Worm (Caenorhabditis elegans) whole organism, L2 larva: Measurements from ENCODE around the gene lgc-55.

Experiments used
- F13H6.1 ChIP-seq: sonication (generic microtip); optimal IDR thresholded peaks from 2 replicates; lab custom pipeline; 2016; ENCODE audit warnings: missing genetic modification characterization, missing compliant biosample characterization
- R02D3.7 ChIP-seq: fragments of 150-350 bp; optimal IDR thresholded peaks from 2 replicates; lab custom pipeline; 2014; ENCODE audit warnings: missing biosample characterization, missing genetic modification characterization
- Y55F3AM.14 ChIP-seq: fragments of 200-800 bp; sonication (Bioruptor generic); optimal IDR thresholded peaks from 2 replicates; lab custom pipeline; 2018; ENCODE audit warnings: mild to moderate bottlenecking, missing genetic modification characterization, missing compliant biosample characterization
- ZK546.5 ChIP-seq: sonication (generic microtip); optimal IDR thresholded peaks from 2 replicates; lab custom pipeline; 2017; ENCODE audit warnings: missing biosample characterization, missing genetic modification characterization
- alr-1 ChIP-seq: fragments of 150-350 bp; optimal IDR thresholded peaks from 2 replicates; lab custom pipeline; 2014; ENCODE audit warnings: missing biosample characterization, missing genetic modification characterization
- blmp-1 ChIP-seq: sonication (generic microtip); optimal IDR thresholded peaks from 2 replicates; lab custom pipeline; 2017; ENCODE audit warnings: missing genetic modification characterization, mild to moderate bottlenecking, missing compliant biosample characterization, antibody characterized with exemption, moderate library complexity; ENCODE audit not compliant: insufficient read depth
- ceh-16 ChIP-seq: fragments of 150-350 bp; optimal IDR thresholded peaks from 2 replicates; lab custom pipeline; 2014; ENCODE audit warnings: missing biosample characterization, missing genetic modification characterization
- ceh-82 ChIP-seq: fragments of 150-350 bp; optimal IDR thresholded peaks from 2 replicates; lab custom pipeline; 2014; ENCODE audit warnings: missing biosample characterization, missing genetic modification characterization
- dmd-4 ChIP-seq: sonication (generic microtip); optimal IDR thresholded peaks from 2 replicates; lab custom pipeline; 2017; ENCODE audit warnings: missing biosample characterization, missing genetic modification characterization
- egl-27 ChIP-seq: sonication (generic microtip); optimal IDR thresholded peaks from 3 replicates; lab custom pipeline; 2017; ENCODE audit warnings: missing biosample characterization, missing genetic modification reagents, missing genetic modification characterization
- elt-1 ChIP-seq: fragments of 150-350 bp; optimal IDR thresholded peaks from 2 replicates; lab custom pipeline; 2014; ENCODE audit warnings: missing biosample characterization, missing genetic modification characterization
- fos-1 ChIP-seq: fragments of 150-350 bp; optimal IDR thresholded peaks from 2 replicates; lab custom pipeline; 2014; ENCODE audit warnings: missing biosample characterization, missing genetic modification characterization
- gmeb-1 ChIP-seq: fragments of 150-350 bp; optimal IDR thresholded peaks from 2 replicates; lab custom pipeline; 2014; ENCODE audit warnings: missing biosample characterization, missing genetic modification characterization
- lin-11 ChIP-seq: fragments of 150-350 bp; sonication (generic microtip); optimal IDR thresholded peaks from 2 replicates; lab custom pipeline; 2014; ENCODE audit warnings: missing biosample characterization, missing genetic modification characterization, inconsistent platforms, mixed read lengths
- lin-13 ChIP-seq: fragments of 150-350 bp; optimal IDR thresholded peaks from 2 replicates; lab custom pipeline; 2014; ENCODE audit warnings: missing biosample characterization, missing genetic modification reagents, missing genetic modification characterization
- lsy-2 ChIP-seq, 2 experiments: fragments of 150-350 bp in 1 of 2; sonication (generic microtip) in 1 of 2; optimal IDR thresholded peaks; 2 replicates each; lab custom pipeline; 2014 to 2017; ENCODE audit warnings: missing biosample characterization in 2 of 2, missing genetic modification characterization in 2 of 2
- mab-5 ChIP-seq: fragments of 150-350 bp; optimal IDR thresholded peaks from 2 replicates; lab custom pipeline; 2014; ENCODE audit warnings: missing biosample characterization, missing genetic modification characterization
- mbf-1 ChIP-seq: sonication (generic microtip); optimal IDR thresholded peaks from 2 replicates; lab custom pipeline; 2017; ENCODE audit warnings: missing biosample characterization, missing genetic modification characterization
- mdl-1 ChIP-seq, 2 experiments: fragments of 150-350 bp in 1 of 2; sonication (generic microtip) in 1 of 2; optimal IDR thresholded peaks; 2 replicates each; lab custom pipeline; 2017; ENCODE audit warnings: missing biosample characterization in 2 of 2, missing genetic modification characterization in 2 of 2
- nhr-10 ChIP-seq: sonication (generic microtip); optimal IDR thresholded peaks from 2 replicates; lab custom pipeline; 2017; ENCODE audit warnings: missing biosample characterization, missing genetic modification characterization
- nhr-12 ChIP-seq: fragments of 150-350 bp; optimal IDR thresholded peaks from 2 replicates; lab custom pipeline; 2014; ENCODE audit warnings: missing biosample characterization, missing genetic modification characterization
- nhr-129 ChIP-seq: fragments of 150-350 bp; optimal IDR thresholded peaks from 2 replicates; lab custom pipeline; 2014; ENCODE audit warnings: missing biosample characterization, missing genetic modification characterization
- nhr-21 ChIP-seq: fragments of 150-350 bp; optimal IDR thresholded peaks from 2 replicates; lab custom pipeline; 2014; ENCODE audit warnings: missing biosample characterization, missing genetic modification characterization
- nhr-23 ChIP-seq: fragments of 150-350 bp; optimal IDR thresholded peaks from 2 replicates; lab custom pipeline; 2014; ENCODE audit warnings: missing biosample characterization, missing genetic modification reagents, missing genetic modification characterization
- nhr-6 ChIP-seq: fragments of 150-350 bp; optimal IDR thresholded peaks from 2 replicates; lab custom pipeline; 2014; ENCODE audit warnings: missing biosample characterization, missing genetic modification characterization
- nhr-77 ChIP-seq: fragments of 150-350 bp; optimal IDR thresholded peaks from 2 replicates; lab custom pipeline; 2014; ENCODE audit warnings: missing biosample characterization, missing genetic modification characterization
- sma-3 ChIP-seq: sonication (generic microtip); optimal IDR thresholded peaks from 2 replicates; lab custom pipeline; 2016; ENCODE audit warnings: missing genetic modification reagents, missing genetic modification characterization, missing compliant biosample characterization
- sma-9 ChIP-seq, 2 experiments: fragments of 150-350 bp in 1 of 2; sonication (generic microtip) in 1 of 2; optimal IDR thresholded peaks; 2 replicates each; lab custom pipeline; 2014 to 2016; ENCODE audit warnings: missing genetic modification characterization in 2 of 2, mild to moderate bottlenecking in 1 of 2, missing biosample characterization in 1 of 2, missing compliant biosample characterization in 1 of 2, missing genetic modification reagents in 1 of 2, moderate library complexity in 1 of 2
- snpc-4 ChIP-seq: fragments of 150-350 bp; optimal IDR thresholded peaks from 2 replicates; lab custom pipeline; 2014; ENCODE audit warnings: missing biosample characterization, missing genetic modification characterization
- unc-39 ChIP-seq: fragments of 150-350 bp; optimal IDR thresholded peaks from 2 replicates; lab custom pipeline; 2014; ENCODE audit warnings: missing biosample characterization, missing genetic modification characterization
- unc-55 ChIP-seq: fragments of 150-350 bp; sonication (generic microtip); optimal IDR thresholded peaks from 3 replicates; lab custom pipeline; 2014; ENCODE audit warnings: missing biosample characterization, missing genetic modification reagents, missing genetic modification characterization
- unc-62 ChIP-seq: fragments of 150-350 bp; optimal IDR thresholded peaks from 2 replicates; lab custom pipeline; 2014; ENCODE audit warnings: missing biosample characterization, missing genetic modification reagents, missing genetic modification characterization
- zag-1 ChIP-seq: fragments of 150-350 bp; optimal IDR thresholded peaks from 2 replicates; lab custom pipeline; 2014; ENCODE audit warnings: missing biosample characterization, missing genetic modification characterization
- ztf-4 ChIP-seq: fragments of 150-350 bp; optimal IDR thresholded peaks from 2 replicates; lab custom pipeline; 2014; ENCODE audit warnings: missing biosample characterization, missing genetic modification characterization

The lgc-55 gene

DNA sequence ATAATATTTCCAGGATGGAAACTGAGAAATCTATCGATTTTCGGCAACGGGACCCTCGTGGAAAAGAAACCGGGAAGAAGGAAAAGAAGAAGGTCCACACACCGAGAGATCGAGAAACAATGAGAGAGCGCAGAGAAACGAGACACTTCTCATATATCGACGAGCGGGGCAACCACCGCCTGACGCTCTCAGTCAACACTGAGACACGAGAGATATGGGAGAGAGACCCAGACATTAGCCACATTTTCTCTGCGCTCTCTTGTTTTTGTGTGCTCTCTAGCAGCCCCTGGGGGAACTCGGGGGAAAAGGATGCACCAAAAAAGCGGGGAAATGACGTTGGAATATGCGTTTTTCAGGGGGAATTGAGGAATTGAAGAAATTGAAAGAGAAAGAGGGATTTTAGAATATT is 17.1 kb upstream of the lgc-55 start (continued):
- TF ChIP-seq mab-5 (tag; lab: Kevin White, UChicago) = peak; percentile 71
- TF ChIP-seq ZK546.5 = no peak
- TF ChIP-seq ceh-82 (tag; lab: Kevin White, UChicago) = no peak
- peak; percentile 77 for TF ChIP-seq zag-1 (tag; lab: Kevin White, UChicago)
- TF ChIP-seq nhr-6 (tag; lab: Kevin White, UChicago) = peak; percentile 66
- TF ChIP-seq ztf-4 (tag; lab: Kevin White, UChicago) = peak; percentile 65
- TF ChIP-seq alr-1 (tag; lab: Kevin White, UChicago) = no peak
- TF ChIP-seq nhr-10 (tag; lab: Kevin White, UChicago) = no peak
- peak; percentile 71 for TF ChIP-seq fos-1 (tag; lab: Kevin White, UChicago)
- TF ChIP-seq lin-11 (tag; lab: Kevin White, UChicago) = peak; percentile 26
- TF ChIP-seq blmp-1 (tag; lab: Kevin White, UChicago) = no peak

DNA sequence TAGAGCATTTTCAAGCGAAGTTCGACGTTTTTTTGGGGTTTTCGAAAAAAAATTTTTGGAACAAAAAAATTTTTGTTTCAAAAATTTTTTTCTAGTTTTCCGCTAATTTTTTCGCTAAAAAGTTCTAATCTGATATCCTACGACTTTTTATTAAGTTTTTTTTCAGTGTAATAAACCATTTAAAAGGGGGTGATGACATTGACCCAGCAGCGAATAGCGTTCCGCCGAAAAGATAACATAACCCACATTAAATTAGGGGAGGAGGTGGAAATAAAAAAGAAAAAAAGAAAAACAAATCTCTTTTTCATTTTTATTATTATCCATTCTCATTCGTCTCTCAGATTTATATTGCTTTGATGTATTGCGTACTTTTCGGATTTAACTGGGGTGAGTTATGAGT is 15.4 kb upstream of the lgc-55 start, which contains the start of gene Y60A3A.23:
Gene Y60A3A.23 (plus strand): TSS at position 301 of the 400 bp plus-strand sequence.
- TF ChIP-seq unc-62 (GFP tag; lab: Kevin White, UChicago) (no peak), elt-1 (tag; lab: Kevin White, UChicago) (no peak), lsy-2 (tag; optimal IDR thresholded peaks at IDR 0.05; lab: Kevin White, UChicago) (no peak), Y55F3AM.14 (GFP tag; lab: Kevin White, UChicago) (no peak), nhr-129 (tag; lab: Kevin White, UChicago) (no peak), gmeb-1 (tag; lab: Kevin White, UChicago) (no peak), nhr-12 (no peak), unc-39 (tag; lab: Kevin White, UChicago) (no peak), ztf-4 (tag; lab: Kevin White, UChicago) (no peak), nhr-77 (tag; lab: Kevin White, UChicago) (no peak), dmd-4 (tag; lab: Kevin White, UChicago) (no peak), nhr-21 (tag; lab: Kevin White, UChicago) (no peak), nhr-23 (tag; lab: Kevin White, UChicago) (no peak), mbf-1 (tag; lab: Kevin White, UChicago) (no peak), lin-13 (GFP tag; lab: Kevin White, UChicago) (no peak), R02D3.7 (no peak), mab-5 (tag; lab: Kevin White, UChicago) (no peak), snpc-4 (tag; lab: Kevin White, UChicago) (no peak)
- TF ChIP-seq, all 48 proteins: peak for 0

ce11 chrV:20011199-20011598 is 11.6 kb upstream of the lgc-55 start:
- TF ChIP-seq lin-13 (GFP tag; lab: Kevin White, UChicago) = no peak
- TF ChIP-seq fos-1 (tag; lab: Kevin White, UChicago) = peak; percentile 50

- TF ChIP-seq mbf-1 (tag; lab: Kevin White, UChicago) (no peak), nhr-21 (tag; lab: Kevin White, UChicago) (no peak), mdl-1 (tag; optimal IDR thresholded peaks at IDR 0.05; lab: Kevin White, UChicago) (no peak), ceh-16 (no peak), ceh-82 (tag; lab: Kevin White, UChicago) (no peak), unc-55 (GFP tag; lab: Kevin White, UChicago) (no peak), lsy-2 (tag; optimal IDR thresholded peaks at IDR 0.05; lab: Kevin White, UChicago) (no peak), sma-3 (GFP tag; lab: Kevin White, UChicago) (no peak)
- TF ChIP-seq, all 48 proteins: peak for 0
These were observed 11.2 kb upstream of the lgc-55 start, which contains the start of gene Y60A3A.21 for ce11 chrV:20011654-20012053. TSS of gene Y60A3A.21 (plus strand) at chrV:20011954.

DNA sequence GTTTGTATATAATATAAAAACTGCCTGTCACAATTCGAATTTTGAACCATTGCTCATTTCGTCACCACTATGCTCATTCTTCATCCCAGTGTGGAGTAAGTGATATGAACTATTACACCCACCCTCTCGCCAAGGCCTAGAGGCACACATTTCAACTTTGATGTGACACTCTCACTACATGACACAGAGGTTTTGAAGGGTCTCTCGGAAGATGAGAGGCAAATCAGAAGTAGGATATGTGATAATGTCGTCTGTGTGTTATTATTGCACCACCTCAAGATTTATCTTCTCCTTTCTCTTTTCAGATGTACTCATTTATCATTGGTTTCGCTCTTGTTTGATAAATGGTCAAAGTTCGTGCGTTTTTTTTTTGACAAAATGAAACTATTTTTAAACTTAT is 1.5 kb upstream of the lgc-55 start:
- TF ChIP-seq nhr-12 = no peak
- no peak for TF ChIP-seq nhr-10 (tag; lab: Kevin White, UChicago)
- TF ChIP-seq nhr-129 (tag; lab: Kevin White, UChicago) = no peak
- no peak for TF ChIP-seq dmd-4 (tag; lab: Kevin White, UChicago)
- no peak for TF ChIP-seq nhr-6 (tag; lab: Kevin White, UChicago)
- no peak for TF ChIP-seq F13H6.1
- no peak for TF ChIP-seq sma-3 (GFP tag; lab: Kevin White, UChicago)
- no peak for TF ChIP-seq lin-11 (tag; lab: Kevin White, UChicago)
- no peak for TF ChIP-seq fos-1 (tag; lab: Kevin White, UChicago)
- no peak for TF ChIP-seq unc-55 (GFP tag; lab: Kevin White, UChicago)
- TF ChIP-seq sma-9 (GFP tag; optimal IDR thresholded peaks at IDR 0.05; lab: Kevin White, UChicago) = no peak
- TF ChIP-seq sma-9 (tag; optimal IDR thresholded peaks at IDR 0.05; lab: Kevin White, UChicago) = no peak
- no peak for TF ChIP-seq nhr-23 (tag; lab: Kevin White, UChicago)
- TF ChIP-seq egl-27 (tag; lab: Kevin White, UChicago) = no peak
- TF ChIP-seq ZK546.5 = no peak
- no peak for TF ChIP-seq gmeb-1 (tag; lab: Kevin White, UChicago)
- no peak for TF ChIP-seq mdl-1 (tag; optimal IDR thresholded peaks at IDR 0.05; lab: Kevin White, UChicago)
